Fruit fly (Drosophila melanogaster) whole organism, wandering third instar larva: Measurements from ENCODE around the gene tai.

Source experiments
- foxo ChIP-seq, 2 experiments: fragments of 200-800 bp; sonication (Bioruptor generic); optimal IDR thresholded peaks; 2 replicates in 1 of 2; 3 replicates in 1 of 2; lab custom pipeline; 2016 to 2017; ENCODE audit warnings: missing biosample characterization in 2 of 2, missing genetic modification characterization in 2 of 2
- woc ChIP-seq: sonication (Bioruptor generic); optimal IDR thresholded peaks from 2 replicates; lab custom pipeline; 2016; ENCODE audit warnings: missing biosample characterization, mild to moderate bottlenecking, missing genetic modification characterization

dm6 chr2L:9173857-9174593, 7.4 kb downstream of the tai start:
- TF ChIP-seq foxo (GFP tag; optimal IDR thresholded peaks at IDR 0.05; lab: Kevin White, UChicago) (no peak), woc (no peak)
